Fruit fly (Drosophila melanogaster): ENCODE measurements around the gene CG32551.

- no peak for TF ChIP-seq CG8478 (optimal IDR thresholded peaks at IDR 0.05)
- no peak for TF ChIP-seq CTCF (optimal IDR thresholded peaks at IDR 0.05)
Observed at dm6 chrX:18483261-18484218, 44.9 kb downstream of the CG32551 start, which contains the start of gene Hayan.
